Fruit fly (Drosophila melanogaster): ENCODE data around the gene NLaz.
A peak's percentile ranks its signal among the peaks of the same experiment; 100 is the strongest.

Gene NLaz

dm6 chr2L:1352768-1353167 is 8.9 kb downstream of the NLaz start, which contains the start of gene CG5556:
Gene CG5556 (minus strand): TSS chr2L:1352868.
- TF ChIP-seq dan (GFP tag; IDR thresholded peaks at IDR 0.05) (no peak), CG9609 (GFP tag; optimal IDR thresholded peaks at IDR 0.05) (no peak), pros (GFP tag; optimal IDR thresholded peaks at IDR 0.05) (no peak), CG17829 (tag; optimal IDR thresholded peaks at IDR 0.05) (no peak), Gug (GFP tag; IDR thresholded peaks at IDR 0.05) (no peak), CG2129 (GFP tag; IDR thresholded peaks at IDR 0.05; ENCODE audit: partially characterized antibody) (no peak)

dm6 chr2L:1346034-1346433 is 15.6 kb downstream of the NLaz start:
- TF ChIP-seq CTCF (GFP tag; optimal IDR thresholded peaks at IDR 0.05) (peak; percentile 80), CG12155 (GFP tag; optimal IDR thresholded peaks at IDR 0.05) (peak; percentile 50), ewg (GFP tag; optimal IDR thresholded peaks at IDR 0.05) (peak; percentile 90), wdn (GFP tag; IDR thresholded peaks at IDR 0.05) (no peak), CG12071 (GFP tag; optimal IDR thresholded peaks at IDR 0.05) (no peak), Trl (optimal IDR thresholded peaks at IDR 0.05) (peak; percentile 3 to 5), Trl (GFP tag; optimal IDR thresholded peaks at IDR 0.05) (no peak), Rfx (GFP tag; IDR thresholded peaks at IDR 0.05) (no peak)

dm6 chr2L:1344071-1344470 is 17.6 kb downstream of the NLaz start, which contains the start of the genes CG33922 and Cdlc2:
Gene CG33922 (minus strand): TSS chr2L:1344171.
Gene Cdlc2 (plus strand): TSS chr2L:1344400.
- no peak for TF ChIP-seq pb (GFP tag; optimal IDR thresholded peaks at IDR 0.05)
- no peak for TF ChIP-seq rib (GFP tag; IDR thresholded peaks at IDR 0.05)
- TF ChIP-seq H15 (GFP tag; IDR thresholded peaks at IDR 0.05), result no peak
- TF ChIP-seq fu2 (GFP tag; optimal IDR thresholded peaks at IDR 0.05), result no peak
- TF ChIP-seq HLH54F (GFP tag; optimal IDR thresholded peaks at IDR 0.05), result no peak
- no peak for TF ChIP-seq CG17568 (GFP tag; optimal IDR thresholded peaks at IDR 0.05)
- TF ChIP-seq ranshi (GFP tag; IDR thresholded peaks at IDR 0.05), result no peak
- TF ChIP-seq nmo (GFP tag; optimal IDR thresholded peaks at IDR 0.05), result no peak
- no peak for TF ChIP-seq CG15514 (GFP tag; optimal IDR thresholded peaks at IDR 0.05)
- TF ChIP-seq HLH3B (GFP tag; IDR thresholded peaks at IDR 0.05), result no peak
- no peak for TF ChIP-seq CG12744 (GFP tag; optimal IDR thresholded peaks at IDR 0.05)
- no peak for TF ChIP-seq CG17612 (GFP tag; IDR thresholded peaks at IDR 0.05)

- TF ChIP-seq run (tag; optimal IDR thresholded peaks at IDR 0.05) (no peak), Lhr (GFP tag; optimal IDR thresholded peaks at IDR 0.05) (no peak), CG7928 (GFP tag; optimal IDR thresholded peaks at IDR 0.05) (no peak), Drgx (GFP tag; IDR thresholded peaks at IDR 0.05) (no peak), sna (GFP tag; IDR thresholded peaks at IDR 0.05; ENCODE audit: partially characterized antibody) (no peak), knrl (GFP tag; IDR thresholded peaks at IDR 0.05; ENCODE audit: partially characterized antibody) (no peak), CG8765 (GFP tag; IDR thresholded peaks at IDR 0.05) (no peak), CoRest (tag; optimal IDR thresholded peaks at IDR 0.05) (no peak), CG12744 (GFP tag; optimal IDR thresholded peaks at IDR 0.05) (no peak), Bdp1 (GFP tag; optimal IDR thresholded peaks at IDR 0.05) (no peak), CG13123 (GFP tag; optimal IDR thresholded peaks at IDR 0.05) (no peak), unc-4 (GFP tag; IDR thresholded peaks at IDR 0.05; ENCODE audit: partially characterized antibody) (no peak), Nf-YB (GFP tag; optimal IDR thresholded peaks at IDR 0.05) (no peak), tap (tag; optimal IDR thresholded peaks at IDR 0.05) (no peak), CG17829 (tag; optimal IDR thresholded peaks at IDR 0.05) (no peak), CG11093 (GFP tag; IDR thresholded peaks at IDR 0.05) (no peak), dmrt99B (tag; optimal IDR thresholded peaks at IDR 0.05) (no peak), CG5953 (GFP tag; IDR thresholded peaks at IDR 0.05) (no peak), zfh1 (GFP tag; IDR thresholded peaks at IDR 0.05) (no peak), CG11695 (GFP tag; IDR thresholded peaks at IDR 0.05) (no peak)
These were observed 19.6 kb downstream of the NLaz start, which contains the start of gene CG33923 for dm6 chr2L:1341995-1342394. Gene CG33923 (minus strand): TSS chr2L:1342095.

Data from whole organism, embryonic.